Fruit fly (Drosophila melanogaster): ENCODE results near the gene CG42750.

CG42750 gene

DNA sequence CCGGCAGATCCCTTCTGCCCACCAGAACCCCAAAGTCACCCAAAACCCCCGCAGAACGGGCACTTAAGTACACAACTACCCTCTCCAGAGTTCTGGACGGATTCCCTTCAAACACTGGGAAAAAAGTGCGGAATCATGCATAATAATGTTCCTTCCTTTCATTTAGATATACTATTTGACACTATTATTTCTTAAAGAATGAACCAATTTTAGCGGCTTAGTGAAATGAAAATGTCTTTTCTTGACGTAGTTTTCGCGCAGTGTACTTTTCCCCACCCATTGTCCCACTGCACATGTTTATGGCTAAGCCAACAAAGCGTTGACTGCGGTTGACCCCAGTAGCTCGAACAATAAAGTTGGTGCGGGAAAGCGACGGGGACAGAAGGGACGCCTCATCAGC, 88.9 kb downstream of the CG42750 start (continued):
- TF ChIP-seq grn (GFP tag; optimal IDR thresholded peaks at IDR 0.05) (no peak), tll (GFP tag; optimal IDR thresholded peaks at IDR 0.05) (no peak), Usf (GFP tag; optimal IDR thresholded peaks at IDR 0.05) (no peak), CG11093 (GFP tag; IDR thresholded peaks at IDR 0.05) (0 out of 3 replicates have a peak, but pooled peaks have one; percentile 18), Fer1 (GFP tag; optimal IDR thresholded peaks at IDR 0.05) (no peak), Eip74EF (GFP tag; optimal IDR thresholded peaks at IDR 0.05) (no peak), C15 (GFP tag; IDR thresholded peaks at IDR 0.05) (no peak), CG7786 (GFP tag; optimal IDR thresholded peaks at IDR 0.05) (peak; percentile 4), Antp (GFP tag; optimal IDR thresholded peaks at IDR 0.05) (peak; percentile 7), HLH54F (GFP tag; optimal IDR thresholded peaks at IDR 0.05) (no peak), Six4 (GFP tag; optimal IDR thresholded peaks at IDR 0.05) (no peak), mirr (GFP tag; optimal IDR thresholded peaks at IDR 0.05) (no peak), Ptx1 (GFP tag; IDR thresholded peaks at IDR 0.05) (peak; percentile 42), bigmax (GFP tag; optimal IDR thresholded peaks at IDR 0.05) (no peak), CG1602 (GFP tag; optimal IDR thresholded peaks at IDR 0.05) (no peak), phol (tag; optimal IDR thresholded peaks at IDR 0.05) (no peak), E2f1 (GFP tag; IDR thresholded peaks at IDR 0.05) (0 out of 2 replicates have a peak, but pooled peaks have one; percentile 9), CG9932 (GFP tag; IDR thresholded peaks at IDR 0.05) (peak; percentile 17; the same call in 1 of the 2 replicates), CG17829 (tag; optimal IDR thresholded peaks at IDR 0.05) (no peak), hbn (GFP tag; IDR thresholded peaks at IDR 0.05; ENCODE audit: partially characterized antibody) (no peak), Dek (tag; optimal IDR thresholded peaks at IDR 0.05) (no peak), CG32767 (GFP tag; IDR thresholded peaks at IDR 0.05) (no peak), Atf-2 (GFP tag; optimal IDR thresholded peaks at IDR 0.05) (no peak), Sin3A (optimal IDR thresholded peaks at IDR 0.05) (no peak), CG15073 (GFP tag; optimal IDR thresholded peaks at IDR 0.05) (no peak), CG14050 (GFP tag; IDR thresholded peaks at IDR 0.05) (no peak), sens-2 (GFP tag; IDR thresholded peaks at IDR 0.05) (no peak), Hr51 (GFP tag; optimal IDR thresholded peaks at IDR 0.05) (peak in 1 of 2 experiments; percentile 27), Optix (GFP tag; IDR thresholded peaks at IDR 0.05) (no peak; the same call in 2 of the 3 replicates), CG1647 (GFP tag; optimal IDR thresholded peaks at IDR 0.05) (no peak), NfI (GFP tag; optimal IDR thresholded peaks at IDR 0.05) (no peak), CG34376 (GFP tag; optimal IDR thresholded peaks at IDR 0.05) (no peak), Nf-YC (tag; optimal IDR thresholded peaks at IDR 0.05) (no peak), CG6854 (GFP tag; optimal IDR thresholded peaks at IDR 0.05) (no peak), Lpt (GFP tag; optimal IDR thresholded peaks at IDR 0.05) (no peak), disco-r (GFP tag; optimal IDR thresholded peaks at IDR 0.05) (no peak), corto (GFP tag; optimal IDR thresholded peaks at IDR 0.05) (no peak), D (optimal IDR thresholded peaks at IDR 0.05) (no peak), D (GFP tag; optimal IDR thresholded peaks at IDR 0.05) (no peak), H15 (GFP tag; IDR thresholded peaks at IDR 0.05) (no peak), tap (tag; optimal IDR thresholded peaks at IDR 0.05) (no peak), Adf1 (GFP tag; IDR thresholded peaks at IDR 0.05) (no peak), chn (GFP tag; optimal IDR thresholded peaks at IDR 0.05) (no peak), grau (tag; optimal IDR thresholded peaks at IDR 0.05) (no peak), jing (GFP tag; optimal IDR thresholded peaks at IDR 0.05) (peak; percentile 4), CG13624 (GFP tag; optimal IDR thresholded peaks at IDR 0.05) (no peak), Dll (GFP tag; IDR thresholded peaks at IDR 0.05; ENCODE audit: partially characterized antibody) (no peak), so (GFP tag; IDR thresholded peaks at IDR 0.05) (no peak), tx (GFP tag; optimal IDR thresholded peaks at IDR 0.05) (no peak), CG8290 (GFP tag; optimal IDR thresholded peaks at IDR 0.05) (no peak), CG8290 (tag; optimal IDR thresholded peaks at IDR 0.05) (peak in 1 of 2 experiments; percentile 39), Max (GFP tag; optimal IDR thresholded peaks at IDR 0.05) (no peak), gsb-n (tag; optimal IDR thresholded peaks at IDR 0.05) (no peak)

Data from whole organism, embryonic.